Fruit fly (Drosophila melanogaster) whole organism, prepupa: ENCODE data around the gene galla-2.

Experiments
- CG10631 ChIP-seq: fragments of 200-800 bp; sonication (Bioruptor generic); optimal IDR thresholded peaks from 2 replicates; lab custom pipeline; 2016; ENCODE audit warnings: missing biosample characterization, missing genetic modification characterization
- CG11762 ChIP-seq: fragments of 200-800 bp; sonication (Bioruptor generic); optimal IDR thresholded peaks from 3 replicates; lab custom pipeline; 2016; ENCODE audit warnings: missing biosample characterization, missing genetic modification characterization; ENCODE audit not compliant: insufficient read depth
- CG16779 ChIP-seq: fragments of 200-800 bp; sonication (Bioruptor generic); optimal IDR thresholded peaks from 3 replicates; lab custom pipeline; 2017; ENCODE audit warnings: missing biosample characterization, mild to moderate bottlenecking, missing genetic modification characterization
- CG6808 ChIP-seq: fragments of 200-800 bp; sonication (Bioruptor generic); optimal IDR thresholded peaks from 3 replicates; lab custom pipeline; 2017; ENCODE audit warnings: missing biosample characterization, missing genetic modification characterization, mild to moderate bottlenecking, moderate library complexity, missing genetic modification reagents
- CG6854 ChIP-seq: fragments of 200-800 bp; sonication (Bioruptor generic); optimal IDR thresholded peaks from 2 replicates; lab custom pipeline; 2017; ENCODE audit warnings: missing biosample characterization, mild to moderate bottlenecking, missing genetic modification characterization
- CG9139 ChIP-seq: fragments of 200-800 bp; sonication (Bioruptor generic); optimal IDR thresholded peaks from 3 replicates; lab custom pipeline; 2017; ENCODE audit warnings: missing biosample characterization, mild to moderate bottlenecking, missing genetic modification characterization
- Ets96B ChIP-seq: fragments of 200-800 bp; optimal IDR thresholded peaks from 2 replicates; lab custom pipeline; 2019; ENCODE audit warnings: missing biosample characterization, mild to moderate bottlenecking, missing genetic modification characterization, moderate library complexity
- Hr38 ChIP-seq: sonication (Bioruptor generic); optimal IDR thresholded peaks from 2 replicates; lab custom pipeline; 2016; ENCODE audit warnings: missing biosample characterization, missing genetic modification characterization
- OdsH ChIP-seq: fragments of 200-800 bp; sonication (Bioruptor generic); optimal IDR thresholded peaks from 3 replicates; lab custom pipeline; 2016; ENCODE audit warnings: missing biosample characterization, missing genetic modification characterization
- Smox ChIP-seq: fragments of 200-800 bp; sonication (Bioruptor generic); optimal IDR thresholded peaks from 3 replicates; lab custom pipeline; 2016; ENCODE audit warnings: missing biosample characterization, missing genetic modification characterization
- salr ChIP-seq, 2 experiments: fragments of 200-800 bp; sonication (Bioruptor generic); optimal IDR thresholded peaks; 3 replicates each; lab custom pipeline; 2016 to 2018; ENCODE audit warnings: missing biosample characterization in 2 of 2, missing genetic modification characterization in 2 of 2, mild to moderate bottlenecking in 1 of 2
- topi ChIP-seq: fragments of 200-800 bp; sonication (Bioruptor generic); optimal IDR thresholded peaks from 3 replicates; lab custom pipeline; 2016; ENCODE audit warnings: missing biosample characterization, missing genetic modification characterization

dm6 chr3L:10860042-10860643, 22.5 kb upstream of the galla-2 start:
- no peak for TF ChIP-seq CG6808 (GFP tag; lab: Kevin White, UChicago)
- TF ChIP-seq salr (GFP tag; optimal IDR thresholded peaks at IDR 0.05; lab: Kevin White, UChicago): no peak
- no peak for TF ChIP-seq CG10631 (GFP tag; lab: Kevin White, UChicago)
- no peak for TF ChIP-seq OdsH (GFP tag; lab: Kevin White, UChicago)
- no peak for TF ChIP-seq CG16779 (tag; lab: Kevin White, UChicago)
- TF ChIP-seq Smox (GFP tag; lab: Kevin White, UChicago): no peak
- TF ChIP-seq Hr38 (GFP tag; lab: Kevin White, UChicago): no peak
- TF ChIP-seq topi: no peak
- no peak for TF ChIP-seq Ets96B (tag; lab: Kevin White, UChicago)
- TF ChIP-seq CG9139 (GFP tag; lab: Kevin White, UChicago): no peak
- no peak for TF ChIP-seq CG6854 (GFP tag; lab: Kevin White, UChicago)
- no peak for TF ChIP-seq CG11762 (GFP tag; lab: Kevin White, UChicago)
